Worm (Caenorhabditis elegans) whole organism, L3 larva: ENCODE results near the gene lias-1.

Source experiments
- R02D3.7 ChIP-seq: fragments of 150-350 bp; optimal IDR thresholded peaks from 2 replicates; lab custom pipeline; 2014; ENCODE audit warnings: missing biosample characterization, missing genetic modification characterization
- ZK546.5 ChIP-seq: sonication (generic microtip); optimal IDR thresholded peaks from 2 replicates; lab custom pipeline; 2017; ENCODE audit warnings: missing biosample characterization, missing genetic modification characterization
- aly-2 ChIP-seq: fragments of 150-350 bp; optimal IDR thresholded peaks from 2 replicates; lab custom pipeline; 2014; ENCODE audit warnings: missing biosample characterization, missing genetic modification characterization
- ama-1 ChIP-seq: fragments of 150-350 bp; optimal IDR thresholded peaks from 2 replicates; lab custom pipeline; 2018
- ceh-16 ChIP-seq: sonication (generic microtip); optimal IDR thresholded peaks from 2 replicates; lab custom pipeline; 2017; ENCODE audit warnings: missing biosample characterization, missing genetic modification characterization
- ceh-28 ChIP-seq: fragments of 150-350 bp; optimal IDR thresholded peaks from 2 replicates; lab custom pipeline; 2014; ENCODE audit warnings: missing biosample characterization, missing genetic modification reagents, missing genetic modification characterization
- ceh-82 ChIP-seq: fragments of 150-350 bp; optimal IDR thresholded peaks from 2 replicates; lab custom pipeline; 2014; ENCODE audit warnings: missing biosample characterization, missing genetic modification characterization
- ceh-9 ChIP-seq: sonication (generic microtip); optimal IDR thresholded peaks from 2 replicates; lab custom pipeline; 2018; ENCODE audit warnings: missing biosample characterization, missing genetic modification characterization
- daf-12 ChIP-seq: fragments of 150-350 bp; optimal IDR thresholded peaks from 2 replicates; lab custom pipeline; 2014; ENCODE audit warnings: missing biosample characterization, missing genetic modification reagents, missing genetic modification characterization
- egl-27 ChIP-seq: sonication (generic microtip); optimal IDR thresholded peaks from 4 replicates; lab custom pipeline; 2017; ENCODE audit warnings: missing biosample characterization, missing genetic modification reagents, missing genetic modification characterization
- egl-5 ChIP-seq: fragments of 150-350 bp; optimal IDR thresholded peaks from 2 replicates; lab custom pipeline; 2017; ENCODE audit warnings: missing biosample characterization, missing genetic modification reagents, missing genetic modification characterization, inconsistent platforms
- elt-1 ChIP-seq: fragments of 150-350 bp; optimal IDR thresholded peaks from 2 replicates; lab custom pipeline; 2014; ENCODE audit warnings: missing biosample characterization, missing genetic modification characterization
- elt-2 ChIP-seq: sonication (generic microtip); optimal IDR thresholded peaks from 2 replicates; lab custom pipeline; 2016; ENCODE audit warnings: missing genetic modification reagents, mild to moderate bottlenecking, missing genetic modification characterization, missing compliant biosample characterization
- elt-3 ChIP-seq, 3 experiments: fragments of 150-350 bp in 1 of 3; sonication (generic microtip) in 2 of 3; optimal IDR thresholded peaks; 2 replicates in 2 of 3; 4 replicates in 1 of 3; lab custom pipeline; 2014 to 2017; ENCODE audit warnings: missing biosample characterization in 3 of 3, missing genetic modification characterization in 3 of 3
- eor-1 ChIP-seq, 2 experiments: fragments of 150-350 bp; optimal IDR thresholded peaks; 2 replicates each; lab custom pipeline; 2014 to 2018; ENCODE audit warnings: missing biosample characterization in 2 of 2, missing genetic modification characterization in 2 of 2
- fkh-10 ChIP-seq: sonication (generic microtip); optimal IDR thresholded peaks from 2 replicates; lab custom pipeline; 2017; ENCODE audit warnings: missing biosample characterization, missing genetic modification reagents, missing genetic modification characterization
- fkh-2 ChIP-seq: fragments of 150-350 bp; optimal IDR thresholded peaks from 2 replicates; lab custom pipeline; 2014; ENCODE audit warnings: missing biosample characterization, missing genetic modification reagents, missing genetic modification characterization
- fos-1 ChIP-seq: fragments of 150-350 bp; optimal IDR thresholded peaks from 2 replicates; lab custom pipeline; 2014; ENCODE audit warnings: missing biosample characterization, missing genetic modification characterization
- hmg-11 ChIP-seq: sonication (generic microtip); optimal IDR thresholded peaks from 2 replicates; lab custom pipeline; 2016; ENCODE audit warnings: missing genetic modification characterization, missing compliant biosample characterization
- jun-1 ChIP-seq: fragments of 150-350 bp; optimal IDR thresholded peaks from 2 replicates; lab custom pipeline; 2014; ENCODE audit warnings: missing biosample characterization, missing genetic modification reagents, missing genetic modification characterization
- lin-15B ChIP-seq: fragments of 150-350 bp; optimal IDR thresholded peaks from 2 replicates; lab custom pipeline; 2014; ENCODE audit warnings: missing biosample characterization, missing genetic modification characterization
- lin-39 ChIP-seq: fragments of 150-350 bp; optimal IDR thresholded peaks from 2 replicates; lab custom pipeline; 2018; ENCODE audit warnings: missing biosample characterization, missing genetic modification reagents, missing genetic modification characterization
- lsy-12 ChIP-seq: sonication (generic microtip); optimal IDR thresholded peaks from 2 replicates; lab custom pipeline; 2016; ENCODE audit warnings: mild to moderate bottlenecking, missing genetic modification characterization, missing compliant biosample characterization
- mdl-1 ChIP-seq: fragments of 150-350 bp; optimal IDR thresholded peaks from 2 replicates; lab custom pipeline; 2014; ENCODE audit warnings: missing biosample characterization, missing genetic modification characterization
- mml-1 ChIP-seq: fragments of 150-350 bp; sonication (generic microtip); optimal IDR thresholded peaks from 3 replicates; lab custom pipeline; 2014; ENCODE audit warnings: missing biosample characterization, missing genetic modification characterization
- nfya-1 ChIP-seq: sonication (generic microtip); optimal IDR thresholded peaks from 2 replicates; lab custom pipeline; 2017; ENCODE audit warnings: missing genetic modification characterization, mild to moderate bottlenecking, missing compliant biosample characterization, antibody characterized with exemption, moderate library complexity; ENCODE audit not compliant: insufficient read depth
- nhr-11 ChIP-seq: fragments of 150-350 bp; optimal IDR thresholded peaks from 2 replicates; lab custom pipeline; 2014; ENCODE audit warnings: missing biosample characterization, missing genetic modification characterization
- nhr-12 ChIP-seq: fragments of 150-350 bp; optimal IDR thresholded peaks from 2 replicates; lab custom pipeline; 2014; ENCODE audit warnings: missing biosample characterization, missing genetic modification characterization
- nhr-23 ChIP-seq: fragments of 150-350 bp; optimal IDR thresholded peaks from 2 replicates; lab custom pipeline; 2014; ENCODE audit warnings: missing biosample characterization, missing genetic modification reagents, missing genetic modification characterization
- nhr-237 ChIP-seq: fragments of 150-350 bp; optimal IDR thresholded peaks from 2 replicates; lab custom pipeline; 2014; ENCODE audit warnings: missing biosample characterization, missing genetic modification characterization
- nhr-25 ChIP-seq: sonication (generic microtip); optimal IDR thresholded peaks from 2 replicates; lab custom pipeline; 2017; ENCODE audit warnings: missing biosample characterization, missing genetic modification characterization
- nhr-28 ChIP-seq: fragments of 150-350 bp; optimal IDR thresholded peaks from 2 replicates; lab custom pipeline; 2014; ENCODE audit warnings: missing biosample characterization, missing genetic modification characterization
- nhr-43 ChIP-seq: sonication (generic microtip); optimal IDR thresholded peaks from 2 replicates; lab custom pipeline; 2016; ENCODE audit warnings: mild to moderate bottlenecking, missing genetic modification characterization, missing compliant biosample characterization; ENCODE audit not compliant: poor library complexity, severe bottlenecking
- nhr-67 ChIP-seq: fragments of 150-350 bp; optimal IDR thresholded peaks from 2 replicates; lab custom pipeline; 2014; ENCODE audit warnings: missing biosample characterization, missing genetic modification characterization
- nhr-76 ChIP-seq: fragments of 150-350 bp; sonication (generic microtip); optimal IDR thresholded peaks from 5 replicates; lab custom pipeline; 2014; ENCODE audit warnings: missing biosample characterization, missing genetic modification characterization
- nhr-77 ChIP-seq: fragments of 150-350 bp; optimal IDR thresholded peaks from 2 replicates; lab custom pipeline; 2014; ENCODE audit warnings: missing biosample characterization, missing genetic modification characterization
- pha-4 ChIP-seq: fragments of 150-350 bp; optimal IDR thresholded peaks from 2 replicates; lab custom pipeline; 2014; ENCODE audit warnings: missing biosample characterization, missing genetic modification reagents, missing genetic modification characterization
- pqm-1 ChIP-seq: fragments of 150-350 bp; optimal IDR thresholded peaks from 2 replicates; lab custom pipeline; 2017; ENCODE audit warnings: missing biosample characterization, missing genetic modification characterization, inconsistent platforms
- sea-2 ChIP-seq: fragments of 150-350 bp; sonication (generic microtip); optimal IDR thresholded peaks from 4 replicates; lab custom pipeline; 2014; ENCODE audit warnings: missing biosample characterization, missing genetic modification reagents, missing genetic modification characterization
- skn-1 ChIP-seq: fragments of 150-350 bp; optimal IDR thresholded peaks from 2 replicates; lab custom pipeline; 2014; ENCODE audit warnings: missing biosample characterization, missing genetic modification characterization
- snpc-4 ChIP-seq: fragments of 150-350 bp; optimal IDR thresholded peaks from 2 replicates; lab custom pipeline; 2014; ENCODE audit warnings: missing biosample characterization, missing genetic modification characterization
- tbx-2 ChIP-seq: sonication (generic microtip); optimal IDR thresholded peaks from 2 replicates; lab custom pipeline; 2016; ENCODE audit warnings: mild to moderate bottlenecking, missing genetic modification characterization, missing compliant biosample characterization
- unc-39 ChIP-seq: sonication (generic microtip); optimal IDR thresholded peaks from 4 replicates; lab custom pipeline; 2017; ENCODE audit warnings: missing biosample characterization, missing genetic modification characterization
- unc-62 ChIP-seq: fragments of 150-350 bp; sonication (generic microtip); optimal IDR thresholded peaks from 4 replicates; lab custom pipeline; 2014; ENCODE audit warnings: missing biosample characterization, missing genetic modification reagents, missing genetic modification characterization
- zag-1 ChIP-seq: fragments of 150-350 bp; optimal IDR thresholded peaks from 2 replicates; lab custom pipeline; 2014; ENCODE audit warnings: missing biosample characterization, missing genetic modification characterization
- ztf-11 ChIP-seq: fragments of 150-350 bp; optimal IDR thresholded peaks from 2 replicates; lab custom pipeline; 2014; ENCODE audit warnings: missing biosample characterization, missing genetic modification characterization
- ztf-4 ChIP-seq: fragments of 150-350 bp; optimal IDR thresholded peaks from 2 replicates; lab custom pipeline; 2014; ENCODE audit warnings: missing biosample characterization, missing genetic modification characterization

lias-1 gene

ce11 chrIII:3542105-3542504 lies 37.2 kb upstream of the lias-1 start:
- TF ChIP-seq aly-2 = no peak
- TF ChIP-seq sea-2 = peak; percentile 0
- no peak for TF ChIP-seq nhr-237 (tag; lab: Kevin White, UChicago)
- peak; percentile 8 for TF ChIP-seq lin-15B (tag; lab: Kevin White, UChicago)
- peak; percentile 62 for TF ChIP-seq lin-39 (tag; lab: Kevin White, UChicago)
- peak; percentile 38 for TF ChIP-seq hmg-11 (tag; lab: Kevin White, UChicago)
- peak; percentile 68 for TF ChIP-seq nfya-1 (tag; lab: Kevin White, UChicago)
- no peak for TF ChIP-seq ama-1 (lab: Kevin White, UChicago)

ce11 chrIII:3541539-3541938 lies 36.6 kb upstream of the lias-1 start, which contains the start of gene ben-1:
TSS of gene ben-1 (minus strand) at chrIII:3541639.
- TF ChIP-seq pha-4 (tag; lab: Kevin White, UChicago) = no peak
- TF ChIP-seq, all 47 proteins: peak for 0

- TF ChIP-seq daf-12 (tag; lab: Kevin White, UChicago) (no peak), nhr-11 (tag; lab: Kevin White, UChicago) (no peak)
These were observed 36.2 kb upstream of the lias-1 start for ce11 chrIII:3541093-3541492.

- TF ChIP-seq nhr-77 (tag; lab: Kevin White, UChicago) = no peak
- TF ChIP-seq unc-39 (tag; lab: Kevin White, UChicago) = no peak
- no peak for TF ChIP-seq aly-2
- TF ChIP-seq nhr-237 (tag; lab: Kevin White, UChicago) = no peak
- no peak for TF ChIP-seq tbx-2 (tag; lab: Kevin White, UChicago)
- TF ChIP-seq unc-62 = no peak
- TF ChIP-seq R02D3.7 = no peak
- no peak for TF ChIP-seq hmg-11 (tag; lab: Kevin White, UChicago)
- peak; percentile 62 for TF ChIP-seq nhr-23 (tag; lab: Kevin White, UChicago)
- peak; percentile 82 for TF ChIP-seq lin-15B (tag; lab: Kevin White, UChicago)
- no peak for TF ChIP-seq fkh-2
- TF ChIP-seq mml-1 (tag; lab: Kevin White, UChicago) = no peak
- no peak for TF ChIP-seq lin-39 (tag; lab: Kevin White, UChicago)
- TF ChIP-seq mdl-1 = no peak
- TF ChIP-seq zag-1 (tag; lab: Kevin White, UChicago) = no peak
- TF ChIP-seq egl-5 = no peak
- TF ChIP-seq nhr-43 (tag; lab: Kevin White, UChicago) = peak; percentile 46
- no peak for TF ChIP-seq daf-12 (tag; lab: Kevin White, UChicago)
- TF ChIP-seq elt-2 = peak; percentile 41
- TF ChIP-seq ztf-4 (tag; lab: Kevin White, UChicago) = no peak
- TF ChIP-seq pha-4 (tag; lab: Kevin White, UChicago) = peak; percentile 92
- TF ChIP-seq nhr-11 (tag; lab: Kevin White, UChicago) = no peak
- TF ChIP-seq eor-1 (tag; optimal IDR thresholded peaks at IDR 0.05; lab: Kevin White, UChicago) = no peak
- TF ChIP-seq elt-1 (tag; lab: Kevin White, UChicago) = no peak
- TF ChIP-seq ceh-28 (tag; lab: Kevin White, UChicago) = no peak
- TF ChIP-seq fkh-10 (GFP tag; lab: Kevin White, UChicago) = no peak
- peak; percentile 38 for TF ChIP-seq pqm-1
- TF ChIP-seq egl-27 (tag; lab: Kevin White, UChicago) = no peak
- peak; percentile 18 for TF ChIP-seq jun-1
- no peak for TF ChIP-seq ceh-9
- peak; percentile 40 for TF ChIP-seq nhr-25 (tag; lab: Kevin White, UChicago)
- TF ChIP-seq nhr-28 = no peak
- no peak for TF ChIP-seq ztf-11 (tag; lab: Kevin White, UChicago)
- TF ChIP-seq fos-1 (tag; lab: Kevin White, UChicago) = no peak
- TF ChIP-seq skn-1 (tag; lab: Kevin White, UChicago) = no peak
- no peak for TF ChIP-seq ceh-16 (tag; lab: Kevin White, UChicago)
- TF ChIP-seq ceh-82 = no peak
- no peak for TF ChIP-seq nhr-67 (tag; lab: Kevin White, UChicago)
- TF ChIP-seq nhr-76 = no peak
- TF ChIP-seq ama-1 (lab: Kevin White, UChicago) = no peak
- no peak for TF ChIP-seq elt-3 (tag; optimal IDR thresholded peaks at IDR 0.05; lab: Kevin White, UChicago)
- no peak for TF ChIP-seq lsy-12
- TF ChIP-seq nfya-1 (tag; lab: Kevin White, UChicago) = peak; percentile 60
- TF ChIP-seq ZK546.5 (tag; lab: Kevin White, UChicago) = no peak
- TF ChIP-seq nhr-12 (tag; lab: Kevin White, UChicago) = no peak
- TF ChIP-seq sea-2 = no peak
- TF ChIP-seq snpc-4 (tag; lab: Kevin White, UChicago) = peak; percentile 35
These were observed 35.5 kb upstream of the lias-1 start for ce11 chrIII:3540424-3540823.
